Fruit fly (Drosophila melanogaster) whole organism, embryonic: Measurements from ENCODE around the gene CG8673.

Experiments used
- Awh ChIP-seq: fragments of 200-800 bp; sonication (Bioruptor generic); IDR thresholded peaks from 2 replicates; pipeline ENCODE4, ENCODE4 v1.3.6; 2022; ENCODE audit warnings: missing biosample characterization, missing genetic modification characterization
- Bgb ChIP-seq: fragments of 200-800 bp; sonication (Bioruptor generic); IDR thresholded peaks from 2 replicates; pipeline ENCODE4 v1.3.6; 2022; ENCODE audit warnings: missing biosample characterization, missing genetic modification characterization; ENCODE audit not compliant: partially characterized antibody
- C15 ChIP-seq: fragments of 200-800 bp; sonication (Bioruptor generic); IDR thresholded peaks from 3 replicates; pipeline ENCODE4 v1.3.6; 2022; ENCODE audit warnings: missing biosample characterization, missing genetic modification characterization
- CG11560 ChIP-seq: fragments of 200-800 bp; sonication (Bioruptor generic); IDR thresholded peaks from 3 replicates; pipeline ENCODE4 v1.3.6; 2022; ENCODE audit warnings: missing biosample characterization, missing genetic modification characterization
- CG15479 ChIP-seq: fragments of 200-800 bp; sonication (Bioruptor generic); optimal IDR thresholded peaks from 3 replicates; lab custom pipeline; 2019; ENCODE audit warnings: missing biosample characterization, mild to moderate bottlenecking, missing genetic modification characterization, moderate library complexity
- CG1603 ChIP-seq: fragments of 200-800 bp; sonication (Bioruptor generic); optimal IDR thresholded peaks from 2 replicates; lab custom pipeline; 2019; ENCODE audit warnings: missing biosample characterization, mild to moderate bottlenecking, missing genetic modification characterization, moderate library complexity
- CG18619 ChIP-seq: fragments of 200-800 bp; sonication (Bioruptor generic); optimal IDR thresholded peaks from 3 replicates; lab custom pipeline; 2017; ENCODE audit warnings: missing biosample characterization, mild to moderate bottlenecking, missing genetic modification characterization
- CG8478 ChIP-seq: fragments of >200 bp; optimal IDR thresholded peaks from 2 replicates; lab custom pipeline; 2018
- Dbx ChIP-seq: fragments of 200-800 bp; sonication (Bioruptor generic); IDR thresholded peaks from 3 replicates; pipeline ENCODE4 v1.3.6; 2022; ENCODE audit warnings: missing biosample characterization, missing genetic modification characterization
- Drgx ChIP-seq: fragments of 200-800 bp; sonication (Bioruptor generic); IDR thresholded peaks from 2 replicates; pipeline ENCODE4 v1.3.6; 2022; ENCODE audit warnings: missing biosample characterization, missing genetic modification characterization
- Eip74EF ChIP-seq, 2 experiments: fragments of 200-800 bp in 1 of 2; fragments of >200 bp in 1 of 2; sonication (Bioruptor generic) in 1 of 2; optimal IDR thresholded peaks; 2 replicates each; lab custom pipeline; 2017 to 2019; ENCODE audit warnings: missing biosample characterization in 2 of 2, missing genetic modification characterization in 2 of 2, mild to moderate bottlenecking in 1 of 2, moderate library complexity in 1 of 2
- Hr39 ChIP-seq: fragments of >200 bp; optimal IDR thresholded peaks from 2 replicates; lab custom pipeline; 2017
- MESR4 ChIP-seq: fragments of 200-800 bp; sonication (Bioruptor generic); optimal IDR thresholded peaks from 2 replicates; lab custom pipeline; 2018; ENCODE audit warnings: missing biosample characterization, mild to moderate bottlenecking, missing genetic modification characterization, moderate library complexity
- Meics ChIP-seq: fragments of 200-800 bp; sonication (Bioruptor generic); optimal IDR thresholded peaks from 2 replicates; lab custom pipeline; 2017; ENCODE audit warnings: missing biosample characterization, mild to moderate bottlenecking, missing genetic modification characterization
- NFAT ChIP-seq: fragments of 200-800 bp; sonication (Bioruptor generic); IDR thresholded peaks from 2 replicates; pipeline ENCODE4 v1.3.6; 2022; ENCODE audit warnings: missing biosample characterization, missing genetic modification characterization
- PHDP ChIP-seq: fragments of 200-800 bp; sonication (Bioruptor generic); optimal IDR thresholded peaks from 3 replicates; lab custom pipeline; 2018; ENCODE audit warnings: missing biosample characterization, mild to moderate bottlenecking, missing genetic modification characterization, moderate library complexity
- Rfx ChIP-seq: fragments of 200-800 bp; sonication (Bioruptor generic); IDR thresholded peaks from 2 replicates; pipeline ENCODE4 v1.3.6; 2022; ENCODE audit warnings: missing biosample characterization, missing genetic modification characterization
- aop ChIP-seq: fragments of 200-800 bp; sonication (Bioruptor generic); IDR thresholded peaks from 2 replicates; pipeline ENCODE4 v1.3.6; 2022; ENCODE audit warnings: missing biosample characterization, missing genetic modification characterization
- ara ChIP-seq: fragments of 200-800 bp; sonication (Bioruptor generic); IDR thresholded peaks from 2 replicates; pipeline ENCODE4 v1.3.6; 2022; ENCODE audit warnings: missing biosample characterization, missing genetic modification characterization
- chinmo ChIP-seq: fragments of 200-800 bp; sonication (Bioruptor generic); IDR thresholded peaks from 4 replicates; pipeline ENCODE4 v1.3.6; 2022; ENCODE audit warnings: missing biosample characterization, missing genetic modification characterization; ENCODE audit not compliant: partially characterized antibody
- chm ChIP-seq: fragments of 200-800 bp; sonication (Bioruptor generic); IDR thresholded peaks from 2 replicates; pipeline ENCODE4 v1.3.6; 2022; ENCODE audit warnings: missing biosample characterization, missing genetic modification characterization
- cwo ChIP-seq: fragments of 200-800 bp; sonication (Bioruptor generic); optimal IDR thresholded peaks from 3 replicates; lab custom pipeline; 2017; ENCODE audit warnings: missing biosample characterization, missing genetic modification characterization, mild to moderate bottlenecking, moderate library complexity, missing genetic modification reagents
- dmrt99B ChIP-seq: fragments of 200-800 bp; sonication (Bioruptor generic); optimal IDR thresholded peaks from 2 replicates; lab custom pipeline; 2018; ENCODE audit warnings: missing biosample characterization, mild to moderate bottlenecking, missing genetic modification characterization, moderate library complexity
- dysf ChIP-seq: fragments of 200-800 bp; sonication (Bioruptor generic); IDR thresholded peaks from 3 replicates; pipeline ENCODE4 v1.3.6; 2022; ENCODE audit warnings: missing biosample characterization, missing genetic modification characterization
- ewg ChIP-seq: fragments of 200-800 bp; sonication (Bioruptor generic); optimal IDR thresholded peaks from 3 replicates; lab custom pipeline; 2017; ENCODE audit warnings: mild to moderate bottlenecking, missing biosample characterization, missing genetic modification reagents, missing genetic modification characterization
- fu2 ChIP-seq: fragments of 200-800 bp; sonication (Bioruptor generic); optimal IDR thresholded peaks from 2 replicates; lab custom pipeline; 2016; ENCODE audit warnings: missing biosample characterization, missing genetic modification characterization
- jigr1 ChIP-seq: fragments of 200-800 bp; sonication (Bioruptor generic); IDR thresholded peaks from 3 replicates; pipeline ENCODE4 v1.3.6; 2022; ENCODE audit warnings: missing biosample characterization, missing genetic modification characterization
- kni ChIP-seq: fragments of 200-800 bp; sonication (Bioruptor generic); optimal IDR thresholded peaks from 3 replicates; lab custom pipeline; 2017; ENCODE audit warnings: mild to moderate bottlenecking, missing biosample characterization, missing genetic modification reagents, missing genetic modification characterization
- lola ChIP-seq, 3 experiments: fragments of >200 bp in 2 of 3; fragments of 200-800 bp in 1 of 3; sonication (Bioruptor generic) in 1 of 3; optimal IDR thresholded peaks; 2 replicates each; lab custom pipeline; 2017 to 2019; ENCODE audit warnings: missing biosample characterization in 3 of 3, missing genetic modification characterization in 3 of 3, mild to moderate bottlenecking in 1 of 3, moderate library complexity in 1 of 3
- nerfin-1 ChIP-seq: fragments of 200-800 bp; sonication (Bioruptor generic); optimal IDR thresholded peaks from 3 replicates; lab custom pipeline; 2019; ENCODE audit warnings: missing biosample characterization, mild to moderate bottlenecking, missing genetic modification characterization, moderate library complexity
- nerfin-2 ChIP-seq: fragments of 200-800 bp; sonication (Bioruptor generic); IDR thresholded peaks from 2 replicates; pipeline ENCODE4 v1.3.6; 2022; ENCODE audit warnings: missing biosample characterization, missing genetic modification characterization; ENCODE audit not compliant: partially characterized antibody
- sd ChIP-seq: fragments of 200-800 bp; sonication (Bioruptor generic); optimal IDR thresholded peaks from 3 replicates; lab custom pipeline; 2018; ENCODE audit warnings: missing biosample characterization, mild to moderate bottlenecking, missing genetic modification characterization, moderate library complexity
- slbo ChIP-seq: fragments of 200-800 bp; sonication (Bioruptor generic); IDR thresholded peaks from 2 replicates; pipeline ENCODE4 v1.3.6; 2022; ENCODE audit warnings: missing biosample characterization, missing genetic modification characterization
- so ChIP-seq: fragments of 200-800 bp; sonication (Bioruptor generic); IDR thresholded peaks from 3 replicates; pipeline ENCODE4 v1.3.6; 2022; ENCODE audit warnings: missing biosample characterization, missing genetic modification characterization
- ttk ChIP-seq: fragments of 200-800 bp; sonication (Bioruptor generic); IDR thresholded peaks from 2 replicates; pipeline ENCODE4 v2.1.2; 2022; ENCODE audit warnings: missing biosample characterization, missing genetic modification characterization
- unc-4 ChIP-seq: fragments of 200-800 bp; sonication (Bioruptor generic); IDR thresholded peaks from 2 replicates; pipeline ENCODE4 v1.3.6; 2022; ENCODE audit warnings: missing biosample characterization, missing genetic modification characterization; ENCODE audit not compliant: partially characterized antibody

CG8673 gene

dm6 chr2L:8083427-8084295 is 40.5 kb upstream of the CG8673 start (continued):
- TF ChIP-seq chinmo (GFP tag; lab: Robert Waterston, UW) (0 out of 4 replicates have a peak, but pooled peaks have one; percentile 51), ewg (GFP tag; lab: Kevin White, UChicago) (peak; percentile 12), fu2 (GFP tag; lab: Kevin White, UChicago) (no peak), CG11560 (tag; lab: Robert Waterston, UW) (no peak), MESR4 (GFP tag; lab: Kevin White, UChicago) (peak; percentile 93), nerfin-1 (peak; percentile 68), cwo (GFP tag; lab: Kevin White, UChicago) (peak; percentile 23), CG1603 (peak; percentile 13), Dbx (GFP tag; lab: Robert Waterston, UW) (0 out of 3 replicates have a peak, but pooled peaks have one; percentile 43), jigr1 (GFP tag; lab: Robert Waterston, UW) (no peak), lola (GFP tag; optimal IDR thresholded peaks at IDR 0.05; lab: Kevin White, UChicago) (peak in 1 of 3 experiments; percentile 93), PHDP (tag; lab: Kevin White, UChicago) (no peak), C15 (GFP tag; lab: Robert Waterston, UW) (no peak), chm (peak; percentile 24; the same call in 1 of the 2 replicates), dysf (GFP tag; lab: Robert Waterston, UW) (no peak), CG18619 (GFP tag; lab: Kevin White, UChicago) (no peak), CG15479 (GFP tag; lab: Kevin White, UChicago) (peak; percentile 20), Drgx (GFP tag; lab: Robert Waterston, UW) (peak; percentile 64), Awh (GFP tag; lab: Robert Waterston, UW) (no peak), unc-4 (no peak), nerfin-2 (no peak), NFAT (peak; percentile 28; the same call in 1 of the 2 replicates), ttk (no peak), Eip74EF (GFP tag; optimal IDR thresholded peaks at IDR 0.05; lab: Kevin White, UChicago) (peak in 1 of 2 experiments; percentile 36), dmrt99B (tag; lab: Kevin White, UChicago) (no peak), so (GFP tag; lab: Robert Waterston, UW) (peak; percentile 43; the same call in 1 of the 3 replicates), CG8478 (lab: Kevin White, UChicago) (peak; percentile 98), sd (tag; lab: Kevin White, UChicago) (peak; percentile 99), kni (GFP tag; lab: Kevin White, UChicago) (no peak), aop (GFP tag; lab: Robert Waterston, UW) (0 out of 2 replicates have a peak, but pooled peaks have one; percentile 4), Bgb (GFP tag; lab: Robert Waterston, UW) (peak; percentile 32; the same call in 1 of the 2 replicates), Meics (GFP tag; lab: Kevin White, UChicago) (peak; percentile 22), Hr39 (no peak), slbo (GFP tag; lab: Robert Waterston, UW) (0 out of 2 replicates have a peak, but pooled peaks have one; percentile 31), Rfx (GFP tag; lab: Robert Waterston, UW) (no peak; the same call in 1 of the 2 replicates), ara (no peak)
- TF ChIP-seq, all 482 proteins: peak for 68
